Worm (Caenorhabditis elegans): ENCODE data around the gene sym-1.

sym-1 gene

DNA sequence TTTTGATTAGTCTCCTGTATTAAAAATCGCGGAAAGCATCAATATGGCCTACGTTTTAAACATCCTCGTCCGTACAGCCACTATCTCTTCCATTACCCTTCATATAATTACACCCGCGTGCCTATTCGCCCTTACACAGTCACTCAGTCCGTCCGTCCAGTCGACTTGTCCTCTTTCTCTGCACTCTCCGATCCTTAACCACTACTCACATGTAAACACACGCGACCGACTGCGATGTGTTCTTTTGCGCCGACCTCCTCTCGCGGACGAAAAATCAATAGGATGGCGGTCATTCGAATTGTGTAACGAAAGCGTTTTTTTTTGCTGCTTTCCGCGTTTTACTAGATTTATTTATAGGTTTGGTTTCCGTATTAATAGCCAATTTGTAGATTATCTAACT, 21.3 kb downstream of the sym-1 start, which contains the start of gene eor-2 (continued):
- TF ChIP-seq ztf-16 (tag; optimal IDR thresholded peaks at IDR 0.05) (no peak), C38D4.7 (GFP tag; optimal IDR thresholded peaks at IDR 0.05) (no peak), nhr-11 (tag; optimal IDR thresholded peaks at IDR 0.05) (no peak), hlh-30 (tag; optimal IDR thresholded peaks at IDR 0.05; ENCODE audit: insufficient read depth) (peak; percentile 95), F13H6.1 (tag; optimal IDR thresholded peaks at IDR 0.05) (peak; percentile 37), dmd-4 (tag; optimal IDR thresholded peaks at IDR 0.05; ENCODE audit: borderline replicate concordance) (no peak), ttx-3 (tag; optimal IDR thresholded peaks at IDR 0.05) (no peak), lin-11 (tag; optimal IDR thresholded peaks at IDR 0.05) (no peak), nfya-1 (tag; optimal IDR thresholded peaks at IDR 0.05) (peak; percentile 79), ceh-30 (tag; optimal IDR thresholded peaks at IDR 0.05) (no peak), ama-1 (optimal IDR thresholded peaks at IDR 0.05) (no peak), ceh-48 (tag; optimal IDR thresholded peaks at IDR 0.05) (peak; percentile 91), ceh-14 (tag; optimal IDR thresholded peaks at IDR 0.05) (no peak), K09A11.1 (tag; optimal IDR thresholded peaks at IDR 0.05; ENCODE audit: insufficient read depth) (peak; percentile 13), unc-3 (GFP tag; conservative IDR thresholded peaks at IDR 0.05) (no peak), unc-3 (tag; optimal IDR thresholded peaks at IDR 0.05) (no peak), ref-2 (tag; optimal IDR thresholded peaks at IDR 0.05) (peak; percentile 49), gmeb-2 (tag; optimal IDR thresholded peaks at IDR 0.05) (no peak), pha-2 (tag; optimal IDR thresholded peaks at IDR 0.05) (no peak), pros-1 (tag; optimal IDR thresholded peaks at IDR 0.05) (peak; percentile 30), pha-4 (tag; optimal IDR thresholded peaks at IDR 0.05) (no peak), unc-55 (GFP tag; optimal IDR thresholded peaks at IDR 0.05) (peak; percentile 61), pag-3 (tag; optimal IDR thresholded peaks at IDR 0.05; ENCODE audit: borderline replicate concordance) (no peak), pax-1 (tag; optimal IDR thresholded peaks at IDR 0.05) (peak; percentile 33), ceh-31 (tag; optimal IDR thresholded peaks at IDR 0.05) (peak; percentile 86), T23F11.4 (GFP tag; optimal IDR thresholded peaks at IDR 0.05) (no peak), ceh-9 (tag; optimal IDR thresholded peaks at IDR 0.05) (no peak), tbx-2 (tag; optimal IDR thresholded peaks at IDR 0.05) (peak; percentile 42), ceh-22 (tag; optimal IDR thresholded peaks at IDR 0.05) (no peak), sdc-2 (tag; optimal IDR thresholded peaks at IDR 0.05) (peak; percentile 74), mec-3 (tag; optimal IDR thresholded peaks at IDR 0.05; ENCODE audit: borderline replicate concordance) (no peak), fax-1 (tag; optimal IDR thresholded peaks at IDR 0.05) (no peak), tbx-7 (tag; optimal IDR thresholded peaks at IDR 0.05) (no peak), odd-2 (tag; optimal IDR thresholded peaks at IDR 0.05) (no peak), ceh-2 (tag; optimal IDR thresholded peaks at IDR 0.05) (peak; percentile 37), unc-86 (tag; optimal IDR thresholded peaks at IDR 0.05) (no peak), eyg-1 (tag; optimal IDR thresholded peaks at IDR 0.05) (no peak), che-1 (tag; optimal IDR thresholded peaks at IDR 0.05) (no peak), dve-1 (tag; optimal IDR thresholded peaks at IDR 0.05) (no peak), elt-4 (tag; optimal IDR thresholded peaks at IDR 0.05) (no peak), hlh-8 (tag; optimal IDR thresholded peaks at IDR 0.05) (no peak), K02D7.2 (tag; optimal IDR thresholded peaks at IDR 0.05) (no peak), hlh-15 (tag; optimal IDR thresholded peaks at IDR 0.05) (no peak), unc-42 (tag; optimal IDR thresholded peaks at IDR 0.05) (peak; percentile 60), ets-4 (tag; optimal IDR thresholded peaks at IDR 0.05) (no peak)

DNA sequence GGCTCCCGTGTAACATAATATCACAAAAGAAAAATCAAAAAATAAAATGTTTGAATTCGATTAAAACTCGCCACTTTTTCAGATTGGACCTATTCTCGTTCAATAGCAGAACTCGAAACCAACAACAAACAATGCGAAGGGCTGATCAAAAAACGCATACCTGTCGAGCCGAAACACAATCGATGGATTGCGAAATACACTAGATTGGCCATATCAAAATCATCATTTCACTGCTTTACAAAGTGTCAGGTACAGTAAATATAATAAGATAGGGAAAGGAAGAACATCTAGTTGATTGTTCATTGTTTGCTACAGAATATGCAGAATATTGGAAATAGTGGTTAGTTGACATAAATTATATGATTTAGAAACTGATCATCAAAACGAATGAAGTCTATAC, 26.3 kb downstream of the sym-1 start:
- TF ChIP-seq hlh-6 (tag; optimal IDR thresholded peaks at IDR 0.05) (no peak), ama-1 (optimal IDR thresholded peaks at IDR 0.05) (no peak), lin-11 (tag; optimal IDR thresholded peaks at IDR 0.05) (no peak), ceh-14 (tag; optimal IDR thresholded peaks at IDR 0.05) (no peak), ztf-16 (tag; optimal IDR thresholded peaks at IDR 0.05) (no peak), hlh-8 (tag; optimal IDR thresholded peaks at IDR 0.05) (no peak), lim-6 (tag; optimal IDR thresholded peaks at IDR 0.05) (no peak), odd-2 (tag; optimal IDR thresholded peaks at IDR 0.05) (no peak), npax-4 (tag; optimal IDR thresholded peaks at IDR 0.05) (no peak), unc-3 (GFP tag; conservative IDR thresholded peaks at IDR 0.05) (no peak), unc-3 (tag; optimal IDR thresholded peaks at IDR 0.05) (no peak), fkh-6 (tag; optimal IDR thresholded peaks at IDR 0.05) (no peak), fkh-10 (GFP tag; optimal IDR thresholded peaks at IDR 0.05) (no peak), nfya-1 (tag; optimal IDR thresholded peaks at IDR 0.05) (no peak), unc-55 (GFP tag; optimal IDR thresholded peaks at IDR 0.05) (no peak), F13H6.1 (tag; optimal IDR thresholded peaks at IDR 0.05) (no peak), tbx-2 (tag; optimal IDR thresholded peaks at IDR 0.05) (no peak), Y22D7AL.16 (tag; optimal IDR thresholded peaks at IDR 0.05) (no peak), tbx-7 (tag; optimal IDR thresholded peaks at IDR 0.05) (no peak)

All from whole organism, late embryonic.